Worm (Caenorhabditis elegans) whole organism, young adult: ENCODE measurements around the gene F56F10.1.

Source experiments
- B0035.1 ChIP-seq: sonication (generic microtip); optimal IDR thresholded peaks from 2 replicates; lab custom pipeline; 2016; ENCODE audit warnings: missing genetic modification characterization, mild to moderate bottlenecking, missing compliant biosample characterization, missing genotype, missing genetic modification reagents
- C17E4.6 ChIP-seq: fragments of 200-800 bp; sonication (Bioruptor generic); IDR thresholded peaks from 2 replicates; pipeline ENCODE4 v1.3.6; 2022; ENCODE audit warnings: missing genetic modification reagents, missing genetic modification characterization, missing compliant biosample characterization
- F33H1.4 ChIP-seq: fragments of 200-800 bp; sonication (Bioruptor generic); IDR thresholded peaks from 2 replicates; pipeline ENCODE4 v1.3.6; 2022; ENCODE audit warnings: missing genetic modification reagents, missing genetic modification characterization, missing compliant biosample characterization
- F49E8.2 ChIP-seq: sonication (generic microtip); optimal IDR thresholded peaks from 3 replicates; lab custom pipeline; 2017; ENCODE audit warnings: missing genetic modification characterization, mild to moderate bottlenecking, missing compliant biosample characterization, antibody characterized with exemption, moderate library complexity; ENCODE audit not compliant: insufficient read depth
- F57A8.1 ChIP-seq: fragments of 200-800 bp; sonication (Bioruptor generic); optimal IDR thresholded peaks from 2 replicates; lab custom pipeline; 2018; ENCODE audit warnings: mild to moderate bottlenecking, missing genetic modification characterization, moderate library complexity, missing compliant biosample characterization
- F57C9.4 ChIP-seq: sonication (generic microtip); optimal IDR thresholded peaks from 2 replicates; lab custom pipeline; 2017; ENCODE audit warnings: mild to moderate bottlenecking, missing genetic modification characterization, missing compliant biosample characterization
- K11D2.4 ChIP-seq: fragments of 200-800 bp; sonication (Bioruptor generic); IDR thresholded peaks from 2 replicates; pipeline ENCODE4 v1.3.6; 2022; ENCODE audit warnings: missing genetic modification reagents, missing genetic modification characterization, missing compliant biosample characterization
- K12H6.12 ChIP-seq: fragments of 200-800 bp; sonication (Bioruptor generic); optimal IDR thresholded peaks from 2 replicates; lab custom pipeline; 2018; ENCODE audit warnings: mild to moderate bottlenecking, missing genetic modification characterization, missing compliant biosample characterization
- T26A5.8 ChIP-seq: sonication (generic microtip); optimal IDR thresholded peaks from 2 replicates; lab custom pipeline; 2016; ENCODE audit warnings: missing genetic modification characterization, missing compliant biosample characterization
- Y56A3A.18 ChIP-seq: fragments of 200-800 bp; sonication (Bioruptor generic); IDR thresholded peaks from 2 replicates; pipeline ENCODE4 v1.3.6; 2022; ENCODE audit warnings: missing genetic modification reagents, missing genetic modification characterization, missing compliant biosample characterization
- Y67H2A.10 ChIP-seq: fragments of 200-800 bp; sonication (Bioruptor generic); conservative IDR thresholded peaks from 2 replicates; pipeline ENCODE4 v1.3.6; 2022; ENCODE audit warnings: missing genetic modification reagents, missing genetic modification characterization, missing compliant biosample characterization
- aptf-2 ChIP-seq: fragments of 200-800 bp; sonication (Bioruptor generic); conservative IDR thresholded peaks from 2 replicates; pipeline ENCODE4 v1.3.6; 2022; ENCODE audit warnings: missing genetic modification reagents, missing genetic modification characterization, missing compliant biosample characterization
- athp-1 ChIP-seq: sonication (generic microtip); optimal IDR thresholded peaks from 2 replicates; lab custom pipeline; 2017; ENCODE audit warnings: mild to moderate bottlenecking, missing genetic modification characterization, missing compliant biosample characterization
- attf-5 ChIP-seq: fragments of 200-800 bp; sonication (Bioruptor generic); optimal IDR thresholded peaks from 2 replicates; lab custom pipeline; 2018; ENCODE audit warnings: mild to moderate bottlenecking, missing genetic modification characterization, missing compliant biosample characterization
- ceh-100 ChIP-seq: fragments of 200-800 bp; sonication (Bioruptor generic); IDR thresholded peaks from 2 replicates; pipeline ENCODE4 v1.3.6; 2022; ENCODE audit warnings: missing genetic modification reagents, missing genetic modification characterization, missing compliant biosample characterization
- ceh-40 ChIP-seq: fragments of 200-800 bp; sonication (Bioruptor generic); IDR thresholded peaks from 2 replicates; pipeline ENCODE4 v1.3.6; 2022; ENCODE audit warnings: missing genetic modification characterization, missing compliant biosample characterization
- ceh-58 ChIP-seq: fragments of 200-800 bp; sonication (Bioruptor generic); IDR thresholded peaks from 2 replicates; pipeline ENCODE4 v1.3.6; 2022; ENCODE audit warnings: missing genetic modification characterization, missing compliant biosample characterization
- ceh-91 ChIP-seq: fragments of 200-800 bp; sonication (Bioruptor generic); IDR thresholded peaks from 2 replicates; pipeline ENCODE4 v1.3.6; 2022; ENCODE audit warnings: missing genetic modification reagents, missing genetic modification characterization, missing compliant biosample characterization
- dox-1 ChIP-seq: fragments of 200-800 bp; sonication (Bioruptor generic); IDR thresholded peaks from 2 replicates; pipeline ENCODE4 v1.3.6; 2022; ENCODE audit warnings: missing genetic modification reagents, missing genetic modification characterization, missing compliant biosample characterization
- dpff-1 ChIP-seq: sonication (generic microtip); optimal IDR thresholded peaks from 2 replicates; lab custom pipeline; 2017; ENCODE audit warnings: mild to moderate bottlenecking, missing genetic modification characterization, missing compliant biosample characterization
- dpl-1 ChIP-seq: fragments of 150-350 bp; optimal IDR thresholded peaks from 2 replicates; lab custom pipeline; 2014; ENCODE audit warnings: missing biosample characterization, missing genetic modification reagents, missing genetic modification characterization
- ekl-4 ChIP-seq: fragments of 200-800 bp; sonication (Bioruptor generic); IDR thresholded peaks from 2 replicates; pipeline ENCODE4 v1.3.6; 2022; ENCODE audit warnings: missing genetic modification reagents, missing genetic modification characterization, missing compliant biosample characterization
- ets-4 ChIP-seq: fragments of 200-800 bp; sonication (Bioruptor generic); optimal IDR thresholded peaks from 2 replicates; lab custom pipeline; 2018; ENCODE audit warnings: mild to moderate bottlenecking, missing genetic modification characterization, missing compliant biosample characterization
- him-1 ChIP-seq: sonication (generic microtip); optimal IDR thresholded peaks from 2 replicates; lab custom pipeline; 2016; ENCODE audit warnings: missing genotype, missing genetic modification reagents, missing genetic modification characterization, missing compliant biosample characterization
- hlh-12 ChIP-seq: sonication (generic microtip); optimal IDR thresholded peaks from 2 replicates; lab custom pipeline; 2016; ENCODE audit warnings: missing genetic modification characterization, missing compliant biosample characterization
- let-607 ChIP-seq, 2 experiments: fragments of 200-800 bp in 1 of 2; sonication (Bioruptor generic) in 1 of 2; sonication (generic microtip) in 1 of 2; optimal IDR thresholded peaks; 2 replicates each; lab custom pipeline; 2016 to 2018; ENCODE audit warnings: mild to moderate bottlenecking in 2 of 2, missing compliant biosample characterization in 2 of 2, missing genetic modification characterization in 2 of 2, moderate library complexity in 2 of 2, missing genotype in 1 of 2
- lin-26 ChIP-seq: fragments of 200-800 bp; sonication (Bioruptor generic); IDR thresholded peaks from 2 replicates; pipeline ENCODE4 v1.3.6; 2022; ENCODE audit warnings: missing genetic modification reagents, missing genetic modification characterization, missing compliant biosample characterization
- lin-40 ChIP-seq: sonication (generic microtip); optimal IDR thresholded peaks from 2 replicates; lab custom pipeline; 2016; ENCODE audit warnings: missing genetic modification characterization, mild to moderate bottlenecking, missing compliant biosample characterization, missing genotype, missing genetic modification reagents
- lir-1 ChIP-seq: fragments of 200-800 bp; sonication (Bioruptor generic); conservative IDR thresholded peaks from 2 replicates; pipeline ENCODE4 v1.3.6; 2022; ENCODE audit warnings: missing genetic modification reagents, missing genetic modification characterization, missing compliant biosample characterization
- madf-3 ChIP-seq: fragments of 200-800 bp; sonication (Bioruptor generic); IDR thresholded peaks from 2 replicates; pipeline ENCODE4 v1.3.6; 2022; ENCODE audit warnings: missing genetic modification reagents, missing genetic modification characterization, missing compliant biosample characterization
- madf-8 ChIP-seq: fragments of 200-800 bp; sonication (Bioruptor generic); conservative IDR thresholded peaks from 2 replicates; pipeline ENCODE4 v1.3.6; 2022; ENCODE audit warnings: missing genetic modification reagents, missing genetic modification characterization, missing compliant biosample characterization
- mcd-1 ChIP-seq: fragments of 200-800 bp; sonication (Bioruptor generic); IDR thresholded peaks from 2 replicates; pipeline ENCODE4 v1.3.6; 2022; ENCODE audit warnings: missing genetic modification reagents, missing genetic modification characterization, missing compliant biosample characterization
- mel-28 ChIP-seq: sonication (generic microtip); optimal IDR thresholded peaks from 2 replicates; lab custom pipeline; 2016; ENCODE audit warnings: borderline replicate concordance, mild to moderate bottlenecking, missing genetic modification characterization, missing compliant biosample characterization
- nfyb-1 ChIP-seq: fragments of 200-800 bp; sonication (Bioruptor generic); IDR thresholded peaks from 2 replicates; pipeline ENCODE4 v1.3.6; 2022; ENCODE audit warnings: missing genetic modification reagents, missing genetic modification characterization, missing compliant biosample characterization
- repo-1 ChIP-seq: sonication (generic microtip); optimal IDR thresholded peaks from 2 replicates; lab custom pipeline; 2017; ENCODE audit warnings: mild to moderate bottlenecking, missing genetic modification characterization, missing compliant biosample characterization
- snpc-1.1 ChIP-seq: sonication (generic microtip); optimal IDR thresholded peaks from 2 replicates; lab custom pipeline; 2017; ENCODE audit warnings: missing genetic modification characterization, mild to moderate bottlenecking, missing compliant biosample characterization, antibody characterized with exemption, moderate library complexity, missing genotype, missing genetic modification reagents; ENCODE audit not compliant: insufficient read depth
- snpc-4 ChIP-seq, 5 experiments: fragments of 150-350 bp in 1 of 5; sonication (generic microtip) in 4 of 5; optimal IDR thresholded peaks; 2 replicates each; lab custom pipeline; 2014 to 2018; ENCODE audit warnings: missing genetic modification characterization in 5 of 5, missing biosample characterization in 3 of 5, antibody characterized with exemption in 2 of 5, mild to moderate bottlenecking in 2 of 5, missing compliant biosample characterization in 2 of 5, missing genotype in 2 of 5, moderate library complexity in 2 of 5, missing genetic modification reagents in 1 of 5
- somi-1 ChIP-seq: fragments of 200-800 bp; sonication (Bioruptor generic); optimal IDR thresholded peaks from 2 replicates; lab custom pipeline; 2018; ENCODE audit warnings: mild to moderate bottlenecking, missing genetic modification characterization, missing compliant biosample characterization
- sptf-2 ChIP-seq: fragments of 200-800 bp; sonication (Bioruptor generic); optimal IDR thresholded peaks from 2 replicates; lab custom pipeline; 2018; ENCODE audit warnings: mild to moderate bottlenecking, missing genetic modification characterization, missing compliant biosample characterization
- tbx-9 ChIP-seq: sonication (generic microtip); optimal IDR thresholded peaks from 2 replicates; lab custom pipeline; 2016; ENCODE audit warnings: borderline replicate concordance, missing genetic modification characterization, inconsistent platforms, missing compliant biosample characterization
- ztf-25 ChIP-seq: fragments of 200-800 bp; sonication (Bioruptor generic); IDR thresholded peaks from 2 replicates; pipeline ENCODE4 v1.3.6; 2022; ENCODE audit warnings: missing genetic modification reagents, missing genetic modification characterization, missing compliant biosample characterization
- ztf-26 ChIP-seq: sonication (generic microtip); optimal IDR thresholded peaks from 2 replicates; lab custom pipeline; 2017; ENCODE audit warnings: missing genetic modification characterization, missing compliant biosample characterization
- ztf-28 ChIP-seq: fragments of 200-800 bp; sonication (Bioruptor generic); IDR thresholded peaks from 2 replicates; pipeline ENCODE4 v1.3.6; 2022; ENCODE audit warnings: missing genetic modification reagents, missing genetic modification characterization, missing compliant biosample characterization

Gene F56F10.1

ce11 chrX:915510-915909, 43.1 kb downstream of the F56F10.1 start, which contains the start of gene sel-12:
sel-12 (plus strand) TSS chrX:915867.
- TF ChIP-seq ekl-4 (GFP tag; lab: Robert Waterston, UW) (no peak), let-607 (tag; optimal IDR thresholded peaks at IDR 0.05; lab: Kevin White, UChicago) (no peak), Y67H2A.10 (no peak), tbx-9 (tag; lab: Kevin White, UChicago) (no peak), lir-1 (GFP tag; lab: Robert Waterston, UW) (no peak), ceh-91 (GFP tag; lab: Robert Waterston, UW) (no peak), somi-1 (GFP tag; lab: Kevin White, UChicago) (no peak), dpff-1 (no peak), aptf-2 (no peak)

DNA sequence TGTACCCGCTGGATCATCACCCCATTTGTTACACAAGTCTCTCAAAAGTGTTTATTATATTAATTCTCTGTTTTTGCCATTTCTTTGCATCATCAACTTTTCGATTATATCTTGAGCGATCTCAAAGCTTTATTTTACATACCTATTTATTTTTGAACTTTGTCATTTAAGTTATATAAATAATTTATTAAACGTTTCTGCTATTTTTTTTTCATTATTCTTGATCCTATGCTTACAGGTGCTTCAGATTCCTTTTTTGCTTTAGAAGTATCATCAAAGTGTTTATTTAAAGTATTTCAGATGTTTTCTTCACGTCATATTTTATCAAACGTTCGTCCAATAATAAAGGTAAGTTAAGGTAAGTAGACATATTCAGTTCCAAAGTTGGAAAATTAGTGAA, 45.7 kb downstream of the F56F10.1 start, which contains the start of gene F35H12.5:
Gene F35H12.5, plus strand, starts transcription at position 301 of the 400 bp plus-strand sequence.
- no peak for TF ChIP-seq aptf-2
- TF ChIP-seq T26A5.8 (tag; lab: Kevin White, UChicago) = no peak
- no peak for TF ChIP-seq F57C9.4 (tag; lab: Kevin White, UChicago)
- TF ChIP-seq nfyb-1 (GFP tag; lab: Robert Waterston, UW) = no peak
- TF ChIP-seq K11D2.4 (GFP tag; lab: Robert Waterston, UW) = no peak
- TF ChIP-seq him-1 (tag; lab: Kevin White, UChicago) = no peak
- TF ChIP-seq mcd-1 = no peak
- TF ChIP-seq ceh-40 (GFP tag; lab: Robert Waterston, UW) = no peak
- TF ChIP-seq B0035.1 = no peak
- TF ChIP-seq lin-26 (GFP tag; lab: Robert Waterston, UW) = no peak
- no peak for TF ChIP-seq hlh-12
- TF ChIP-seq mel-28 (tag; lab: Kevin White, UChicago) = no peak
- TF ChIP-seq sptf-2 (GFP tag; lab: Kevin White, UChicago) = no peak

DNA sequence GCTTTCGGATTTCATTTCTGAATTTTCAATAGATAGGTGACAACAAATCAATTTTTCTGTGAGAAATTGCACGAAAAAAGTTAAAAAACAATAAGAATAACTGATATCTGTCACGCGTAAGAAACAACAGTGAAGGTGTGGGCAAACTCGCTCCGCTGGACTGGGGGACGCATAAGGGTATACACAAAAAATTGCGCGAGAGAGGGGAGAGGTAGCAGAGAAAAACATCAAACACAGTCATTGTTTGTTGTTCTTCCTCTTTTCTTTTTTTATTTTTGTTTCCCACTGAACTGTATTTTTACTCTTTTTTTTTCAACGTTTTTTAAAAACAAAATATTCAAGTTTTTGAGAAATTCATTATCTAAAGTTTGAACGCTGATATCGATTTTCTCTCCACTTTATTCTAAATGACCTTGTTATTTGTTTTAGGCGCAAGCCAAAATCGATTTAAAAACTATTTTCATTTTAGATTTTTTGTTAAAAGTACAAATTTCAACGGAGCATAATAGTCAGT, 52.1 kb downstream of the F56F10.1 start, which contains the start of the genes pifk-1 and tbc-11:
Gene pifk-1, minus strand, starts transcription at position 17 of the 514 bp plus-strand sequence.
Gene tbc-11, plus strand, starts transcription at position 464 of the 514 bp plus-strand sequence.
- TF ChIP-seq ceh-58 = no peak
- TF ChIP-seq F57A8.1 (GFP tag; lab: Kevin White, UChicago) = no peak
- TF ChIP-seq somi-1 (GFP tag; lab: Kevin White, UChicago) = no peak
- no peak for TF ChIP-seq snpc-1.1 (tag; lab: Kevin White, UChicago)
- no peak for TF ChIP-seq athp-1
- no peak for TF ChIP-seq ztf-26 (tag; lab: Kevin White, UChicago)
- TF ChIP-seq ztf-25 (GFP tag; lab: Robert Waterston, UW) = no peak
- TF ChIP-seq B0035.1 = no peak
- TF ChIP-seq F33H1.4 (GFP tag; lab: Robert Waterston, UW) = no peak
- no peak for TF ChIP-seq F57C9.4 (tag; lab: Kevin White, UChicago)
- TF ChIP-seq him-1 (tag; lab: Kevin White, UChicago) = no peak
- TF ChIP-seq F49E8.2 = no peak
- TF ChIP-seq let-607 (tag; optimal IDR thresholded peaks at IDR 0.05; lab: Kevin White, UChicago) = peak in 1 of 2 experiments; percentile 12
- no peak for TF ChIP-seq Y56A3A.18
- no peak for TF ChIP-seq aptf-2
- 0 out of 2 replicates have a peak, but pooled peaks have one; percentile 32 for TF ChIP-seq dox-1 (GFP tag; lab: Robert Waterston, UW)
- no peak for TF ChIP-seq ceh-100 (GFP tag; lab: Robert Waterston, UW)
- TF ChIP-seq ztf-28 (GFP tag; lab: Robert Waterston, UW) = no peak
- TF ChIP-seq C17E4.6 (GFP tag; lab: Robert Waterston, UW) = no peak
- peak; percentile 23 for TF ChIP-seq lin-40 (tag; lab: Kevin White, UChicago)
- no peak for TF ChIP-seq repo-1 (tag; lab: Kevin White, UChicago)
- TF ChIP-seq mcd-1 = peak; percentile 65
- no peak for TF ChIP-seq dpl-1
- no peak for TF ChIP-seq lin-26 (GFP tag; lab: Robert Waterston, UW)
- peak; percentile 75 for TF ChIP-seq attf-5
- no peak for TF ChIP-seq ets-4 (GFP tag; lab: Kevin White, UChicago)
- TF ChIP-seq snpc-4 (GFP tag; optimal IDR thresholded peaks at IDR 0.05; lab: Kevin White, UChicago) = no peak
- peak in 1 of 4 experiments; percentile 65 for TF ChIP-seq snpc-4 (tag; optimal IDR thresholded peaks at IDR 0.05; lab: Kevin White, UChicago)
- no peak for TF ChIP-seq ekl-4 (GFP tag; lab: Robert Waterston, UW)
- no peak for TF ChIP-seq madf-8 (GFP tag; lab: Robert Waterston, UW)
- no peak for TF ChIP-seq madf-3 (GFP tag; lab: Robert Waterston, UW)
- TF ChIP-seq K12H6.12 (tag; lab: Kevin White, UChicago) = no peak
- no peak for TF ChIP-seq dpff-1
